Worm (Caenorhabditis elegans) whole organism, early embryonic: Measurements from ENCODE around the gene W02A2.5.

Experiments used
- B0310.2 ChIP-seq: sonication (generic microtip); optimal IDR thresholded peaks from 2 replicates; lab custom pipeline; 2016; ENCODE audit warnings: mild to moderate bottlenecking, missing genetic modification characterization, missing compliant biosample characterization
- aly-1 ChIP-seq: sonication (generic microtip); optimal IDR thresholded peaks from 2 replicates; lab custom pipeline; 2016; ENCODE audit warnings: missing genetic modification characterization, missing compliant biosample characterization
- ama-1 ChIP-seq: fragments of 150-350 bp; optimal IDR thresholded peaks from 2 replicates; lab custom pipeline; 2014
- flt-1 ChIP-seq: fragments of 200-800 bp; sonication (Bioruptor generic); IDR thresholded peaks from 2 replicates; pipeline ENCODE4 v1.3.6; 2022; ENCODE audit warnings: missing genetic modification characterization, missing compliant biosample characterization
- scrt-1 ChIP-seq: fragments of 200-800 bp; sonication (Bioruptor generic); IDR thresholded peaks from 2 replicates; pipeline ENCODE4 v1.3.6; 2022; ENCODE audit warnings: missing genetic modification characterization, missing compliant biosample characterization
- tbx-37 ChIP-seq: fragments of 200-800 bp; sonication (Bioruptor generic); conservative IDR thresholded peaks from 2 replicates; pipeline ENCODE4 v1.3.6; 2022; ENCODE audit warnings: missing genetic modification reagents, missing genetic modification characterization, missing compliant biosample characterization
- tra-4 ChIP-seq: sonication (generic microtip); optimal IDR thresholded peaks from 2 replicates; lab custom pipeline; 2017; ENCODE audit warnings: missing genetic modification characterization, missing compliant biosample characterization

DNA sequence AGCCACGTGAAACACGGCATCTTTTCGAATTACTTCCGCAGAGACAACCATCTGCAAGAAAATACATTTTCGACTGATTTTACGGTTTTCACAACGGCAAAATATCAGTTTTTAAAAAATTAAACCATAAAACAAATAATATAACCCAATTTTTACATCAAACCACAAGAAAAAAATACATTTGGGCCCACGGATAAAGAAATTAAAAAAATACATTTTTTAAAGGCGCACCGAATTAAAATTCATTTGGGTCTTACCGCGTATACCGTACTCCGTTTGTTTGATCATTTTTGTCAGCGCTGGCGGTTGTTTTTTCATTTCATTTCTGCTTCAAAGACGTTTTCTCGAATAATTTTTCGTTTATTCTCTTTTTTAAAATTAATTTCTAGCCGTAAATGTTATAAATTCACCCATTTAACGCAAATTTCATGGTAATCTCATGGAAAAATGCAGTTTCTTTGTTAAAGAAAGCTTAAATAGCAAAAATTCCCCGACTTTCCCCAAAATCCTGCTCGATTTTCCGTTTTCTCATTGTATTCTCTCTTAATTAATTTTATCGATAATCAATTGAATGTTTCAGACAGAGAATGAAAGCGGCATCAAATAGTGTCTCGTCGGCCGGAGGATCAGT lies 10.6 kb downstream of the W02A2.5 start, which contains the start of the genes rec-8 and mex-5:
- TF ChIP-seq ama-1 (no peak), flt-1 (GFP tag; lab: Robert Waterston, UW) (no peak), aly-1 (no peak), B0310.2 (tag; lab: Kevin White, UChicago) (no peak), tbx-37 (no peak), scrt-1 (GFP tag; lab: Robert Waterston, UW) (no peak), tra-4 (no peak)
